Fruit fly (Drosophila melanogaster) whole organism, embryonic: ENCODE results near the gene Cog3.

Experiments
- Abd-B ChIP-seq: fragments of 200-800 bp; sonication (Bioruptor generic); optimal IDR thresholded peaks from 2 replicates; lab custom pipeline; 2018; ENCODE audit warnings: missing biosample characterization, mild to moderate bottlenecking, missing genetic modification characterization, moderate library complexity
- Asciz ChIP-seq: fragments of 200-800 bp; sonication (Bioruptor generic); optimal IDR thresholded peaks from 2 replicates; lab custom pipeline; 2017; ENCODE audit warnings: missing biosample characterization, mild to moderate bottlenecking, missing genetic modification characterization, missing genetic modification reagents
- CG10565 ChIP-seq: fragments of 200-800 bp; sonication (Bioruptor generic); optimal IDR thresholded peaks from 3 replicates; lab custom pipeline; 2016; ENCODE audit warnings: missing biosample characterization, mild to moderate bottlenecking, missing genetic modification characterization
- CG10654 ChIP-seq: fragments of 200-800 bp; sonication (Bioruptor generic); optimal IDR thresholded peaks from 2 replicates; lab custom pipeline; 2016; ENCODE audit warnings: missing biosample characterization, missing genetic modification characterization
- CG11093 ChIP-seq: fragments of 200-800 bp; sonication (Bioruptor generic); IDR thresholded peaks from 3 replicates; pipeline ENCODE4 v1.3.6; 2022; ENCODE audit warnings: missing biosample characterization, missing genetic modification characterization
- CG12769 ChIP-seq: fragments of 200-800 bp; sonication (Bioruptor generic); optimal IDR thresholded peaks from 2 replicates; lab custom pipeline; 2019; ENCODE audit warnings: missing biosample characterization, mild to moderate bottlenecking, missing genetic modification characterization, moderate library complexity
- CG17568 ChIP-seq: fragments of 200-800 bp; sonication (Bioruptor generic); optimal IDR thresholded peaks from 2 replicates; lab custom pipeline; 2018; ENCODE audit warnings: missing biosample characterization, mild to moderate bottlenecking, missing genetic modification characterization, moderate library complexity
- CG17802 ChIP-seq: fragments of 200-800 bp; sonication (Bioruptor generic); optimal IDR thresholded peaks from 2 replicates; lab custom pipeline; 2018; ENCODE audit warnings: missing biosample characterization, mild to moderate bottlenecking, missing genetic modification characterization, moderate library complexity
- CG2889 ChIP-seq: fragments of 200-800 bp; sonication (Bioruptor generic); IDR thresholded peaks from 3 replicates; pipeline ENCODE4 v1.3.6; 2022; ENCODE audit warnings: missing biosample characterization, missing genetic modification characterization
- CG31365 ChIP-seq: fragments of 200-800 bp; sonication (Bioruptor generic); optimal IDR thresholded peaks from 2 replicates; lab custom pipeline; 2018; ENCODE audit warnings: missing biosample characterization, mild to moderate bottlenecking, missing genetic modification characterization
- CG32532 ChIP-seq: fragments of 200-800 bp; sonication (Bioruptor generic); IDR thresholded peaks from 2 replicates; pipeline ENCODE4 v1.3.6; 2022; ENCODE audit warnings: missing biosample characterization, missing genetic modification characterization
- CG32772 ChIP-seq: fragments of 200-800 bp; sonication (Bioruptor generic); IDR thresholded peaks from 2 replicates; pipeline ENCODE4 v1.3.6; 2022; ENCODE audit warnings: missing biosample characterization, missing genetic modification characterization
- CG4820 ChIP-seq: fragments of 200-800 bp; sonication (Bioruptor generic); optimal IDR thresholded peaks from 3 replicates; lab custom pipeline; 2016; ENCODE audit warnings: missing biosample characterization, missing genetic modification characterization
- CG6272 ChIP-seq: fragments of 200-800 bp; sonication (Bioruptor generic); IDR thresholded peaks from 2 replicates; pipeline ENCODE4 v1.3.6; 2022; ENCODE audit warnings: missing biosample characterization, missing genetic modification characterization
- CG7987 ChIP-seq: fragments of 200-800 bp; sonication (Bioruptor generic); optimal IDR thresholded peaks from 2 replicates; lab custom pipeline; 2018; ENCODE audit warnings: missing biosample characterization, mild to moderate bottlenecking, missing genetic modification characterization, moderate library complexity
- CG8765 ChIP-seq: fragments of 200-800 bp; sonication (Bioruptor generic); IDR thresholded peaks from 2 replicates; pipeline ENCODE4 v1.3.6; 2022; ENCODE audit warnings: missing biosample characterization, missing genetic modification characterization
- CG8944 ChIP-seq: fragments of 200-800 bp; sonication (Bioruptor generic); optimal IDR thresholded peaks from 3 replicates; lab custom pipeline; 2016; ENCODE audit warnings: missing biosample characterization, missing genetic modification characterization
- CG9609 ChIP-seq: fragments of 200-800 bp; sonication (Bioruptor generic); optimal IDR thresholded peaks from 3 replicates; lab custom pipeline; 2016; ENCODE audit warnings: missing biosample characterization, missing genetic modification characterization
- Dfd ChIP-seq, 2 experiments: fragments of >200 bp; optimal IDR thresholded peaks; 2 replicates each; lab custom pipeline; 2017; ENCODE audit warnings: missing biosample characterization in 2 of 2, missing genetic modification characterization in 2 of 2
- Dip2 ChIP-seq: fragments of 200-800 bp; sonication (Bioruptor generic); IDR thresholded peaks from 2 replicates; pipeline ENCODE4 v1.3.6; 2022; ENCODE audit warnings: missing biosample characterization, missing genetic modification characterization
- HmgZ ChIP-seq: fragments of 200-800 bp; sonication (Bioruptor generic); optimal IDR thresholded peaks from 2 replicates; lab custom pipeline; 2018; ENCODE audit warnings: missing biosample characterization, mild to moderate bottlenecking, missing genetic modification characterization
- Kr ChIP-seq: fragments of 200-800 bp; sonication (Bioruptor generic); optimal IDR thresholded peaks from 2 replicates; lab custom pipeline; 2017; ENCODE audit warnings: missing biosample characterization, mild to moderate bottlenecking, missing genetic modification characterization
- Side ChIP-seq: fragments of 200-800 bp; sonication (Bioruptor generic); optimal IDR thresholded peaks from 2 replicates; lab custom pipeline; 2016; ENCODE audit warnings: missing biosample characterization, missing genetic modification characterization
- Sry-β ChIP-seq: fragments of 200-800 bp; sonication (Bioruptor generic); optimal IDR thresholded peaks from 2 replicates; lab custom pipeline; 2018; ENCODE audit warnings: missing biosample characterization, mild to moderate bottlenecking, missing genetic modification characterization, moderate library complexity
- Trl ChIP-seq, 3 experiments: fragments of >200 bp in 2 of 3; fragments of 200-800 bp in 1 of 3; sonication (Bioruptor generic) in 1 of 3; optimal IDR thresholded peaks; 2 replicates in 1 of 3; 3 replicates in 2 of 3; lab custom pipeline; 2016 to 2017; ENCODE audit warnings: missing biosample characterization in 1 of 3, missing genetic modification characterization in 1 of 3
- ase ChIP-seq: fragments of 200-800 bp; sonication (Bioruptor generic); IDR thresholded peaks from 3 replicates; pipeline ENCODE4 v1.3.6; 2022; ENCODE audit warnings: missing biosample characterization, missing genetic modification characterization
- bowl ChIP-seq: fragments of 200-800 bp; sonication (Bioruptor generic); IDR thresholded peaks from 2 replicates; pipeline ENCODE4 v1.3.6; 2022; ENCODE audit warnings: missing biosample characterization, missing genetic modification characterization
- cato ChIP-seq: fragments of 200-800 bp; sonication (Bioruptor generic); optimal IDR thresholded peaks from 2 replicates; lab custom pipeline; 2016; ENCODE audit warnings: missing biosample characterization, missing genetic modification characterization, borderline replicate concordance
- caup ChIP-seq: fragments of 200-800 bp; sonication (Bioruptor generic); optimal IDR thresholded peaks from 3 replicates; lab custom pipeline; 2017; ENCODE audit warnings: missing biosample characterization, mild to moderate bottlenecking, missing genetic modification characterization, moderate library complexity; ENCODE audit not compliant: severe bottlenecking
- chinmo ChIP-seq: fragments of 200-800 bp; sonication (Bioruptor generic); IDR thresholded peaks from 4 replicates; pipeline ENCODE4 v1.3.6; 2022; ENCODE audit warnings: missing biosample characterization, missing genetic modification characterization; ENCODE audit not compliant: partially characterized antibody
- da ChIP-seq: fragments of 200-800 bp; sonication (Bioruptor generic); optimal IDR thresholded peaks from 2 replicates; lab custom pipeline; 2016; ENCODE audit warnings: missing biosample characterization, missing genetic modification characterization
- dimm ChIP-seq: fragments of 200-800 bp; sonication (Bioruptor generic); IDR thresholded peaks from 2 replicates; pipeline ENCODE4 v1.3.6; 2022; ENCODE audit warnings: missing biosample characterization, missing genetic modification characterization
- dpn ChIP-seq, 2 experiments: fragments of 200-800 bp; sonication (Bioruptor generic); optimal IDR thresholded peaks; 3 replicates each; lab custom pipeline; 2016; ENCODE audit warnings: missing biosample characterization in 2 of 2, missing genetic modification characterization in 2 of 2
- ems ChIP-seq: fragments of 200-800 bp; sonication (Bioruptor generic); optimal IDR thresholded peaks from 3 replicates; lab custom pipeline; 2016; ENCODE audit warnings: missing biosample characterization, missing genetic modification characterization
- esg ChIP-seq: fragments of 200-800 bp; sonication (Bioruptor generic); conservative IDR thresholded peaks from 2 replicates; pipeline ENCODE4 v1.3.6; 2022; ENCODE audit warnings: missing biosample characterization, missing genetic modification characterization
- fd96Cb ChIP-seq: fragments of 200-800 bp; sonication (Bioruptor generic); optimal IDR thresholded peaks from 2 replicates; lab custom pipeline; 2018; ENCODE audit warnings: missing biosample characterization, mild to moderate bottlenecking, missing genetic modification characterization, moderate library complexity
- ftz-f1 ChIP-seq: fragments of 200-800 bp; sonication (Bioruptor generic); optimal IDR thresholded peaks from 2 replicates; lab custom pipeline; 2016; ENCODE audit warnings: missing biosample characterization, missing genetic modification characterization
- gce ChIP-seq: fragments of 200-800 bp; sonication (Bioruptor generic); IDR thresholded peaks from 3 replicates; pipeline ENCODE4 v1.3.6; 2022; ENCODE audit warnings: missing biosample characterization, missing genetic modification characterization
- gsb ChIP-seq: fragments of 200-800 bp; sonication (Bioruptor generic); IDR thresholded peaks from 2 replicates; pipeline ENCODE4 v1.3.6; 2022; ENCODE audit warnings: missing biosample characterization, missing genetic modification characterization
- jigr1 ChIP-seq: fragments of 200-800 bp; sonication (Bioruptor generic); IDR thresholded peaks from 3 replicates; pipeline ENCODE4 v1.3.6; 2022; ENCODE audit warnings: missing biosample characterization, missing genetic modification characterization
- klu ChIP-seq: fragments of 200-800 bp; sonication (Bioruptor generic); IDR thresholded peaks from 2 replicates; pipeline ENCODE4 v1.3.6; 2022; ENCODE audit warnings: missing biosample characterization, missing genetic modification characterization
- lbe ChIP-seq: fragments of 200-800 bp; sonication (Bioruptor generic); optimal IDR thresholded peaks from 2 replicates; lab custom pipeline; 2016; ENCODE audit warnings: missing biosample characterization, mild to moderate bottlenecking, missing genetic modification characterization
- p53 ChIP-seq: fragments of 200-800 bp; sonication (Bioruptor generic); optimal IDR thresholded peaks from 2 replicates; lab custom pipeline; 2016; ENCODE audit warnings: missing biosample characterization, missing genetic modification characterization
- prd ChIP-seq, 3 experiments: fragments of >200 bp in 2 of 3; fragments of 200-800 bp in 1 of 3; sonication (Bioruptor generic) in 1 of 3; optimal IDR thresholded peaks in 2 of 3; IDR thresholded peaks in 1 of 3; 2 replicates in 2 of 3; 3 replicates in 1 of 3; pipeline versions ENCODE4 v1.3.6 to Lab custom; 2017 to 2022; ENCODE audit warnings: missing biosample characterization in 1 of 3, missing genetic modification characterization in 1 of 3
- pros ChIP-seq: fragments of 200-800 bp; sonication (Bioruptor generic); optimal IDR thresholded peaks from 3 replicates; lab custom pipeline; 2019; ENCODE audit warnings: missing biosample characterization, mild to moderate bottlenecking, missing genetic modification characterization, moderate library complexity
- row ChIP-seq: fragments of 200-800 bp; sonication (Bioruptor generic); IDR thresholded peaks from 3 replicates; pipeline ENCODE4 v1.3.6; 2022; ENCODE audit warnings: missing biosample characterization, missing genetic modification characterization
- stc ChIP-seq: fragments of 200-800 bp; sonication (Bioruptor generic); IDR thresholded peaks from 2 replicates; pipeline ENCODE4 v1.3.6; 2022; ENCODE audit warnings: missing biosample characterization, missing genetic modification characterization
- tll ChIP-seq, 2 experiments: fragments of 200-800 bp in 1 of 2; fragments of >200 bp in 1 of 2; sonication (Bioruptor generic) in 1 of 2; optimal IDR thresholded peaks; 2 replicates each; lab custom pipeline; 2017 to 2019; ENCODE audit warnings: missing biosample characterization in 2 of 2, missing genetic modification characterization in 2 of 2, mild to moderate bottlenecking in 1 of 2, moderate library complexity in 1 of 2
- tup ChIP-seq: fragments of 200-800 bp; sonication (Bioruptor generic); optimal IDR thresholded peaks from 2 replicates; lab custom pipeline; 2016; ENCODE audit warnings: missing biosample characterization, mild to moderate bottlenecking, missing genetic modification characterization, moderate library complexity
- wek ChIP-seq: fragments of 200-800 bp; sonication (Bioruptor generic); optimal IDR thresholded peaks from 3 replicates; lab custom pipeline; 2018; ENCODE audit warnings: missing biosample characterization, mild to moderate bottlenecking, missing genetic modification characterization, moderate library complexity

Cog3 gene

dm6 chr2L:3440322-3440721 lies 16.5 kb downstream of the Cog3 start (continued):
- no peak for TF ChIP-seq prd (optimal IDR thresholded peaks at IDR 0.05; lab: Kevin White, UChicago)
- TF ChIP-seq prd (GFP tag; IDR thresholded peaks at IDR 0.05; lab: Robert Waterston, UW), result peak; percentile 82
- TF ChIP-seq caup (GFP tag; lab: Kevin White, UChicago), result peak; percentile 27
- TF ChIP-seq CG8944 (GFP tag; lab: Kevin White, UChicago), result peak; percentile 51
- peak; percentile 72 for TF ChIP-seq row (GFP tag; lab: Robert Waterston, UW)
- TF ChIP-seq CG17568 (GFP tag; lab: Kevin White, UChicago), result no peak
- TF ChIP-seq Dfd (GFP tag; optimal IDR thresholded peaks at IDR 0.05; lab: Kevin White, UChicago), result no peak
- no peak for TF ChIP-seq CG10565 (GFP tag; lab: Kevin White, UChicago)
- TF ChIP-seq gsb (GFP tag; lab: Robert Waterston, UW), result peak; percentile 34; the same call in 1 of the 2 replicates
- TF ChIP-seq klu (GFP tag; lab: Robert Waterston, UW), result peak; percentile 36; the same call in 1 of the 2 replicates
- no peak for TF ChIP-seq Sry-β
- no peak for TF ChIP-seq lbe (GFP tag; lab: Kevin White, UChicago)
- peak; percentile 57 for TF ChIP-seq dimm (GFP tag; lab: Robert Waterston, UW)
- TF ChIP-seq ems (GFP tag; lab: Kevin White, UChicago), result peak; percentile 24
- TF ChIP-seq CG17802, result peak; percentile 33
- peak; percentile 69 for TF ChIP-seq CG9609 (GFP tag; lab: Kevin White, UChicago)
- TF ChIP-seq Kr, result no peak
- TF ChIP-seq jigr1 (GFP tag; lab: Robert Waterston, UW), result peak; percentile 70
- no peak for TF ChIP-seq bowl (GFP tag; lab: Robert Waterston, UW)
- TF ChIP-seq Side (GFP tag; lab: Kevin White, UChicago), result peak; percentile 36
- TF ChIP-seq CG31365 (tag; lab: Kevin White, UChicago), result peak; percentile 28
- TF ChIP-seq Dip2, result 0 out of 2 replicates have a peak, but pooled peaks have one; percentile 25
- no peak for TF ChIP-seq p53 (GFP tag; lab: Kevin White, UChicago)
- peak; percentile 52 for TF ChIP-seq CG4820 (GFP tag; lab: Kevin White, UChicago)
- no peak for TF ChIP-seq wek (GFP tag; lab: Kevin White, UChicago)
- TF ChIP-seq CG2889 (GFP tag; lab: Robert Waterston, UW), result peak; percentile 76
- TF ChIP-seq ftz-f1 (GFP tag; lab: Kevin White, UChicago), result no peak
- no peak for TF ChIP-seq pros (GFP tag; lab: Kevin White, UChicago)
- TF ChIP-seq tup, result no peak
- peak; percentile 86 for TF ChIP-seq CG12769 (tag; lab: Kevin White, UChicago)
- no peak for TF ChIP-seq Trl (optimal IDR thresholded peaks at IDR 0.05; lab: Kevin White, UChicago)
- TF ChIP-seq Trl (GFP tag; optimal IDR thresholded peaks at IDR 0.05; lab: Kevin White, UChicago), result no peak
- TF ChIP-seq fd96Cb (tag; lab: Kevin White, UChicago), result peak; percentile 70
- TF ChIP-seq CG32532 (GFP tag; lab: Robert Waterston, UW), result peak; percentile 71
- no peak for TF ChIP-seq HmgZ (tag; lab: Kevin White, UChicago)
- peak; percentile 80 for TF ChIP-seq stc (GFP tag; lab: Robert Waterston, UW)
- TF ChIP-seq cato, result peak; percentile 54
- 0 out of 4 replicates have a peak, but pooled peaks have one; percentile 30 for TF ChIP-seq chinmo (GFP tag; lab: Robert Waterston, UW)
- no peak for TF ChIP-seq da (GFP tag; lab: Kevin White, UChicago)
- TF ChIP-seq Abd-B (GFP tag; lab: Kevin White, UChicago), result peak; percentile 40
- TF ChIP-seq CG7987 (GFP tag; lab: Kevin White, UChicago), result peak; percentile 9
- no peak for TF ChIP-seq CG6272 (GFP tag; lab: Robert Waterston, UW)
- peak; percentile 81 for TF ChIP-seq ase (GFP tag; lab: Robert Waterston, UW)
- TF ChIP-seq CG8765, result no peak
- TF ChIP-seq dpn (GFP tag; optimal IDR thresholded peaks at IDR 0.05; lab: Kevin White, UChicago), result peak; percentile 45 to 59
- TF ChIP-seq Asciz (GFP tag; lab: Kevin White, UChicago), result peak; percentile 71
- peak; percentile 56 for TF ChIP-seq CG10654 (GFP tag; lab: Kevin White, UChicago)
- peak; percentile 57 for TF ChIP-seq esg (GFP tag; lab: Robert Waterston, UW)
- peak; percentile 76 for TF ChIP-seq CG32772 (GFP tag; lab: Robert Waterston, UW)
- TF ChIP-seq tll (GFP tag; optimal IDR thresholded peaks at IDR 0.05; lab: Kevin White, UChicago), result no peak
- peak; percentile 76; the same call in 2 of the 3 replicates for TF ChIP-seq CG11093 (GFP tag; lab: Robert Waterston, UW)
- peak; percentile 59; the same call in 1 of the 3 replicates for TF ChIP-seq gce (GFP tag; lab: Robert Waterston, UW)
